Fruit fly (Drosophila melanogaster): ENCODE measurements around the gene CG14275.

DNA sequence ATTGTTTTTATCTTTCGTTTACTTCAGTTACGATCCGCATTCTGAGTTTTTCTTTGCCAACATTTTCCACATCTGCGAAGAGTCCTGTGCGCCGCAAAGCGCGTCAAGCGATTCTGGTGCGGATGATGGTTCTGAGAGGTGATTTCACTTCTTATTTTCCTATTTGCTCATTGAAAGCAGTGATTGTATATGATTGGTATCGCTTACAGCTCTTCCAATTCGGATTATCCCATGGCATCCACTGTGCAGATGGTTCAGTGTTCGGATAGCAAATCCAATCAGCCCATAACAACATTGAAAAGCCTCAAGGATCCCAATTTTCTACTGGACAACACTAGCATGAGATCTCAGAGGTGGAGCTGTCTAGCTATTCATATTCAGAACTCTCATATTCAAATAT, 22.6 kb upstream of the CG14275 start:
- TF ChIP-seq Nf-YA (GFP tag; IDR thresholded peaks at IDR 0.05): no peak
- TF ChIP-seq H2.0 (GFP tag; IDR thresholded peaks at IDR 0.05): no peak
- no peak for TF ChIP-seq Nf-YB (GFP tag; optimal IDR thresholded peaks at IDR 0.05)
- no peak for TF ChIP-seq CG11695 (GFP tag; IDR thresholded peaks at IDR 0.05)
- no peak for TF ChIP-seq CTCF (GFP tag; optimal IDR thresholded peaks at IDR 0.05)
- no peak for TF ChIP-seq Awh (GFP tag; IDR thresholded peaks at IDR 0.05)
- no peak for TF ChIP-seq ranshi (GFP tag; IDR thresholded peaks at IDR 0.05)
- TF ChIP-seq CG11504 (tag; optimal IDR thresholded peaks at IDR 0.05): no peak
- no peak for TF ChIP-seq toy (GFP tag; IDR thresholded peaks at IDR 0.05)
- TF ChIP-seq chif (GFP tag; optimal IDR thresholded peaks at IDR 0.05): no peak

Data from whole organism, embryonic.